Worm (Caenorhabditis elegans): Measurements from ENCODE around the gene T06E8.8.
A peak's percentile ranks its signal among the peaks of the same experiment; 100 is the strongest.

The T06E8.8 gene

DNA sequence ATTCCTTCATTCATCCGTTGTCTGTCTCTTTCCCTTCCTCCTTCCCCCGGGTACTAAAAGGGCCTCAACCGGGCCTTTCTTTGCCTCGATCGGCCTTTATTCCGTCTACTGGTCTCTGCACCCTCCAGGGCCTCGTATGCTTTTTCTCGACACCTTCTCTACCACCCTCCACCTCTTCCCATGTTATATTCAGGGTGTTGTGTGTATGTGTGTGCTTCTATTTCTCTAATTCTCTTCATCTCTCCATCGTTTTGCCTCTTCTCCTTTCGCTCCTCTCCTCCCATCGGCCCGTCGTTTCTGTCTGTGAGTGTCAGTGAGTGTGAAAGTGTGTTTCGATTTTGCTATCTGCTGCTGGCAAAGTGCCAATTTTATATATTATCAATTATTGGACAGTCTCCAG lies 3.7 kb upstream of the T06E8.8 start (continued):
- TF ChIP-seq fos-1 (tag; optimal IDR thresholded peaks at IDR 0.05): no peak
- no peak for TF ChIP-seq nhr-42 (GFP tag; IDR thresholded peaks at IDR 0.05)
- no peak for TF ChIP-seq saeg-2 (GFP tag; IDR thresholded peaks at IDR 0.05)
- peak; percentile 80 for TF ChIP-seq hlh-30 (tag; optimal IDR thresholded peaks at IDR 0.05; ENCODE audit: insufficient read depth)
- TF ChIP-seq hmg-1.1 (GFP tag; IDR thresholded peaks at IDR 0.05): peak; percentile 82
- no peak for TF ChIP-seq F49E8.2 (tag; optimal IDR thresholded peaks at IDR 0.05; ENCODE audit: borderline replicate concordance)
- peak; percentile 70 for TF ChIP-seq nhr-6 (tag; optimal IDR thresholded peaks at IDR 0.05)
- TF ChIP-seq zag-1 (tag; optimal IDR thresholded peaks at IDR 0.05): no peak
- TF ChIP-seq F26F4.8 (GFP tag; conservative IDR thresholded peaks at IDR 0.05): no peak
- TF ChIP-seq php-3 (GFP tag; IDR thresholded peaks at IDR 0.05): no peak
- TF ChIP-seq nhr-77 (tag; optimal IDR thresholded peaks at IDR 0.05): peak; percentile 65
- no peak for TF ChIP-seq ztf-11 (tag; optimal IDR thresholded peaks at IDR 0.05)
- TF ChIP-seq nhr-25 (tag; optimal IDR thresholded peaks at IDR 0.05; ENCODE audit: borderline replicate concordance, insufficient read depth): peak; percentile 1
- TF ChIP-seq zfp-2 (tag; optimal IDR thresholded peaks at IDR 0.05): no peak
- TF ChIP-seq zfp-3 (GFP tag; conservative IDR thresholded peaks at IDR 0.05): no peak
- no peak for TF ChIP-seq madf-5 (GFP tag; IDR thresholded peaks at IDR 0.05)
- TF ChIP-seq dve-1 (tag; optimal IDR thresholded peaks at IDR 0.05; ENCODE audit: insufficient read depth): peak; percentile 91
- peak; percentile 82 for TF ChIP-seq mes-2 (tag; optimal IDR thresholded peaks at IDR 0.05; ENCODE audit: poor library complexity, severe bottlenecking)
- peak in 1 of 2 experiments; percentile 44 for TF ChIP-seq hif-1 (tag; optimal IDR thresholded peaks at IDR 0.05)
- no peak for TF ChIP-seq snpc-1.2 (GFP tag; IDR thresholded peaks at IDR 0.05)
- TF ChIP-seq mxl-2 (GFP tag; conservative IDR thresholded peaks at IDR 0.05): no peak
- TF ChIP-seq hlh-11 (tag; optimal IDR thresholded peaks at IDR 0.05): peak; percentile 91
- TF ChIP-seq duxl-1 (tag; optimal IDR thresholded peaks at IDR 0.05; ENCODE audit: poor library complexity): no peak
- peak; percentile 31 for TF ChIP-seq ztf-7 (tag; optimal IDR thresholded peaks at IDR 0.05)
- TF ChIP-seq lin-39 (tag; optimal IDR thresholded peaks at IDR 0.05): no peak
- TF ChIP-seq dmd-6 (GFP tag; IDR thresholded peaks at IDR 0.05): peak; percentile 88
- TF ChIP-seq spr-3 (GFP tag; optimal IDR thresholded peaks at IDR 0.05): peak; percentile 39
- TF ChIP-seq dpl-1 (GFP tag; optimal IDR thresholded peaks at IDR 0.05): peak; percentile 30
- TF ChIP-seq F44E2.7 (GFP tag; IDR thresholded peaks at IDR 0.05): no peak
- no peak for TF ChIP-seq aly-2 (tag; optimal IDR thresholded peaks at IDR 0.05)
- no peak for TF ChIP-seq zip-2 (tag; optimal IDR thresholded peaks at IDR 0.05)
- no peak for TF ChIP-seq skn-1 (tag; optimal IDR thresholded peaks at IDR 0.05)
- TF ChIP-seq Y105C5A.15 (GFP tag; IDR thresholded peaks at IDR 0.05): no peak
- TF ChIP-seq snpc-4 (tag; optimal IDR thresholded peaks at IDR 0.05): no peak
- TF ChIP-seq Y75B8A.6 (GFP tag; IDR thresholded peaks at IDR 0.05): no peak
- TF ChIP-seq arid-1 (GFP tag; conservative IDR thresholded peaks at IDR 0.05): peak; percentile 43; the same call in 1 of the 2 replicates
- TF ChIP-seq daf-19 (GFP tag; conservative IDR thresholded peaks at IDR 0.05): no peak
- TF ChIP-seq lin-29 (GFP tag; IDR thresholded peaks at IDR 0.05): no peak
- TF ChIP-seq F10B5.3 (tag; optimal IDR thresholded peaks at IDR 0.05): no peak
- no peak for TF ChIP-seq dmd-9 (GFP tag; IDR thresholded peaks at IDR 0.05)
- no peak for TF ChIP-seq fkh-10 (GFP tag; optimal IDR thresholded peaks at IDR 0.05)
- peak; percentile 90 for TF ChIP-seq nhr-28 (tag; optimal IDR thresholded peaks at IDR 0.05)
- TF ChIP-seq dmd-8 (GFP tag; IDR thresholded peaks at IDR 0.05): no peak
- TF ChIP-seq nhr-76 (tag; optimal IDR thresholded peaks at IDR 0.05): no peak
- peak; percentile 46 for TF ChIP-seq set-16 (GFP tag; IDR thresholded peaks at IDR 0.05)
- TF ChIP-seq lin-38 (GFP tag; IDR thresholded peaks at IDR 0.05): no peak; the same call in 1 of the 2 replicates
- peak in 1 of 2 experiments; percentile 32 for TF ChIP-seq unc-62 (GFP tag; optimal IDR thresholded peaks at IDR 0.05 in 1 of 2)
- TF ChIP-seq unc-62 (tag; optimal IDR thresholded peaks at IDR 0.05): no peak
- no peak for TF ChIP-seq ceh-62 (tag; optimal IDR thresholded peaks at IDR 0.05)
- TF ChIP-seq daf-8 (GFP tag; IDR thresholded peaks at IDR 0.05): no peak
- no peak for TF ChIP-seq egl-43 (GFP tag; IDR thresholded peaks at IDR 0.05)
- no peak for TF ChIP-seq F37D6.2 (tag; optimal IDR thresholded peaks at IDR 0.05)

Data from whole organism, L4 larva.